Worm (Caenorhabditis elegans) whole organism, young adult: ENCODE results near the gene spp-3.

Experiments used
- F22D6.2 ChIP-seq: sonication (generic microtip); optimal IDR thresholded peaks from 2 replicates; lab custom pipeline; 2016; ENCODE audit warnings: mild to moderate bottlenecking, missing genetic modification characterization, missing compliant biosample characterization
- F52B5.7 ChIP-seq: sonication (generic microtip); optimal IDR thresholded peaks from 2 replicates; lab custom pipeline; 2016; ENCODE audit warnings: mild to moderate bottlenecking, missing genetic modification characterization, missing compliant biosample characterization
- K12H6.12 ChIP-seq: fragments of 200-800 bp; sonication (Bioruptor generic); optimal IDR thresholded peaks from 2 replicates; lab custom pipeline; 2018; ENCODE audit warnings: mild to moderate bottlenecking, missing genetic modification characterization, missing compliant biosample characterization
- T07F8.4 ChIP-seq: sonication (generic microtip); optimal IDR thresholded peaks from 2 replicates; lab custom pipeline; 2016; ENCODE audit warnings: mild to moderate bottlenecking, missing genetic modification characterization, moderate library complexity, missing compliant biosample characterization
- ama-1 ChIP-seq, 3 experiments: fragments of 150-350 bp in 1 of 3; sonication (generic microtip) in 2 of 3; optimal IDR thresholded peaks; 2 replicates each; lab custom pipeline; 2014 to 2018; ENCODE audit warnings: missing biosample characterization in 2 of 3, missing genetic modification characterization in 2 of 3, missing genetic modification reagents in 2 of 3
- cebp-2 ChIP-seq: fragments of 200-800 bp; sonication (Bioruptor generic); IDR thresholded peaks from 2 replicates; pipeline ENCODE4 v1.3.6; 2022; ENCODE audit warnings: missing genetic modification characterization, missing compliant biosample characterization
- ceh-100 ChIP-seq: fragments of 200-800 bp; sonication (Bioruptor generic); IDR thresholded peaks from 2 replicates; pipeline ENCODE4 v1.3.6; 2022; ENCODE audit warnings: missing genetic modification reagents, missing genetic modification characterization, missing compliant biosample characterization
- ceh-27 ChIP-seq: fragments of 200-800 bp; sonication (Bioruptor generic); optimal IDR thresholded peaks from 2 replicates; lab custom pipeline; 2018; ENCODE audit warnings: mild to moderate bottlenecking, missing genetic modification characterization, moderate library complexity, missing compliant biosample characterization
- egrh-3 ChIP-seq: fragments of 200-800 bp; sonication (Bioruptor generic); IDR thresholded peaks from 2 replicates; pipeline ENCODE4 v1.3.6; 2022; ENCODE audit warnings: missing genetic modification reagents, missing genetic modification characterization, missing compliant biosample characterization
- ets-4 ChIP-seq: fragments of 200-800 bp; sonication (Bioruptor generic); optimal IDR thresholded peaks from 2 replicates; lab custom pipeline; 2018; ENCODE audit warnings: mild to moderate bottlenecking, missing genetic modification characterization, missing compliant biosample characterization
- gei-17 ChIP-seq: fragments of 200-800 bp; sonication (Bioruptor generic); optimal IDR thresholded peaks from 2 replicates; lab custom pipeline; 2018; ENCODE audit warnings: mild to moderate bottlenecking, missing genetic modification characterization, missing compliant biosample characterization
- hlh-26 ChIP-seq: fragments of 200-800 bp; sonication (Bioruptor generic); conservative IDR thresholded peaks from 2 replicates; pipeline ENCODE4 v1.3.6; 2022; ENCODE audit warnings: missing genetic modification reagents, missing genetic modification characterization, missing compliant biosample characterization
- hmg-1.2 ChIP-seq: fragments of 200-800 bp; sonication (Bioruptor generic); IDR thresholded peaks from 2 replicates; pipeline ENCODE4 v1.3.6; 2022; ENCODE audit warnings: missing genetic modification reagents, missing genetic modification characterization, missing compliant biosample characterization
- lir-1 ChIP-seq: fragments of 200-800 bp; sonication (Bioruptor generic); conservative IDR thresholded peaks from 2 replicates; pipeline ENCODE4 v1.3.6; 2022; ENCODE audit warnings: missing genetic modification reagents, missing genetic modification characterization, missing compliant biosample characterization
- madf-10 ChIP-seq: sonication (generic microtip); optimal IDR thresholded peaks from 2 replicates; lab custom pipeline; 2016; ENCODE audit warnings: mild to moderate bottlenecking, missing genetic modification characterization, missing compliant biosample characterization
- nhr-90 ChIP-seq: sonication (generic microtip); optimal IDR thresholded peaks from 2 replicates; lab custom pipeline; 2016; ENCODE audit warnings: missing genotype, mild to moderate bottlenecking, missing genetic modification characterization, missing compliant biosample characterization
- repo-1 ChIP-seq: sonication (generic microtip); optimal IDR thresholded peaks from 2 replicates; lab custom pipeline; 2017; ENCODE audit warnings: mild to moderate bottlenecking, missing genetic modification characterization, missing compliant biosample characterization
- tbp1 ChIP-seq: fragments of 200-800 bp; sonication (Bioruptor generic); optimal IDR thresholded peaks from 2 replicates; lab custom pipeline; 2018; ENCODE audit warnings: mild to moderate bottlenecking, missing genetic modification characterization, missing compliant biosample characterization
- zfh-2 ChIP-seq: fragments of 200-800 bp; sonication (Bioruptor generic); conservative IDR thresholded peaks from 2 replicates; pipeline ENCODE4 v1.3.6; 2022; ENCODE audit warnings: missing genetic modification reagents, missing genetic modification characterization, missing compliant biosample characterization
- ztf-28 ChIP-seq: fragments of 200-800 bp; sonication (Bioruptor generic); IDR thresholded peaks from 2 replicates; pipeline ENCODE4 v1.3.6; 2022; ENCODE audit warnings: missing genetic modification reagents, missing genetic modification characterization, missing compliant biosample characterization
- ztf-3 ChIP-seq: fragments of 200-800 bp; sonication (Bioruptor generic); optimal IDR thresholded peaks from 2 replicates; lab custom pipeline; 2018; ENCODE audit warnings: mild to moderate bottlenecking, missing genetic modification characterization, missing compliant biosample characterization

The spp-3 gene

DNA sequence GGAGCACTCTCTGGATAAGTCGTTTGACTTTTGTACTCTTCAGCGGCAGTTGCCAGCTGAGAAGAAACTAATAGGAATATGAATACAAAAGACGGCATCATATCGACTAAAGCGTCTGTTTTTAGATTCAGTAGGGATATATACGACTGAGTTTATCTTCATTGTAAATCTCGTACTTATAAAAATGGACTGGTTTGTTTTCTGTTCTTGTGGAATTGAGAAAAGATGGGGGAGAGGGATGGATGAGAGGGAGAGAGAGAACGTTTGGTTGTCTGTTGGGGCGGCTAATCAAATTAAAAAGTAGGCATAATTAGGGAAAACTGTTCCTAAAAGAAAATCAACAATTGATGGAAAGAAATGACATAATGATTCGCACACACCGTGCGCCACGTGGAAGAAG, 45.8 kb downstream of the spp-3 start, which contains the start of gene grd-7:
Gene grd-7 (minus strand): TSS at position 101 of the 400 bp plus-strand sequence.
- no peak for TF ChIP-seq ceh-27
- no peak for TF ChIP-seq F52B5.7
- no peak for TF ChIP-seq ama-1 (optimal IDR thresholded peaks at IDR 0.05; lab: Kevin White, UChicago)
- no peak for TF ChIP-seq ama-1 (GFP tag; optimal IDR thresholded peaks at IDR 0.05; lab: Kevin White, UChicago)
- TF ChIP-seq hlh-26, result no peak
- no peak for TF ChIP-seq repo-1 (tag; lab: Kevin White, UChicago)
- TF ChIP-seq ztf-28, result no peak
- TF ChIP-seq gei-17 (GFP tag; lab: Kevin White, UChicago), result no peak
- TF ChIP-seq ets-4 (GFP tag; lab: Kevin White, UChicago), result no peak
- no peak for TF ChIP-seq lir-1 (GFP tag; lab: Robert Waterston, UW)
- TF ChIP-seq ztf-3 (GFP tag; lab: Kevin White, UChicago), result no peak
- TF ChIP-seq tbp1 (GFP tag; lab: Kevin White, UChicago), result no peak
- TF ChIP-seq hmg-1.2 (GFP tag; lab: Robert Waterston, UW), result no peak
- TF ChIP-seq ceh-100 (GFP tag; lab: Robert Waterston, UW), result no peak
- no peak for TF ChIP-seq F22D6.2 (tag; lab: Kevin White, UChicago)
- TF ChIP-seq madf-10 (tag; lab: Kevin White, UChicago), result no peak
- TF ChIP-seq, all 124 proteins: peak for 0

DNA sequence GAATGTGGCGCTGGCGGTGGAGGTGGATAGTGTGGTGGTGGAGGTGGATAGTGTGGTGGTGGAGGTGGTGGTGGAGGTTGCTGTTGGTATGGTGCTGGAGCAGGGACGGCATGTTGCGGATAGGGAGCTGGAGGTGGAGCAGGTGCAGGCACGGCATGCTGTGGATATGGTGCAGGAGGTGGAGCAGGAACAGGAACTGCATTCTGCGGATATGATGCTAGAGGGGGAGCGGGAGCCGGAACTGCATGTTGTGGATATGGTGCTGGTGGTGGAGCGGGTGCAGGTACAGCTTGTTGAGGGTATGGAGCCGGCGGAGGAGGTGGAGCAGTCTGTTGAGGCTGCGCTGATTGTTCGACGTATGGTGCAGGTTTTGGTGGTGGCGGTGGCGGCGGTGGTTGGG, 46.2 kb downstream of the spp-3 start:
- TF ChIP-seq K12H6.12 (tag; lab: Kevin White, UChicago) (no peak), cebp-2 (GFP tag; lab: Robert Waterston, UW) (0 out of 2 replicates have a peak, but pooled peaks have one; percentile 24), egrh-3 (GFP tag; lab: Robert Waterston, UW) (peak; percentile 79), nhr-90 (tag; lab: Kevin White, UChicago) (no peak), zfh-2 (peak; percentile 89)
- TF ChIP-seq, all 124 proteins: peak for 3

DNA sequence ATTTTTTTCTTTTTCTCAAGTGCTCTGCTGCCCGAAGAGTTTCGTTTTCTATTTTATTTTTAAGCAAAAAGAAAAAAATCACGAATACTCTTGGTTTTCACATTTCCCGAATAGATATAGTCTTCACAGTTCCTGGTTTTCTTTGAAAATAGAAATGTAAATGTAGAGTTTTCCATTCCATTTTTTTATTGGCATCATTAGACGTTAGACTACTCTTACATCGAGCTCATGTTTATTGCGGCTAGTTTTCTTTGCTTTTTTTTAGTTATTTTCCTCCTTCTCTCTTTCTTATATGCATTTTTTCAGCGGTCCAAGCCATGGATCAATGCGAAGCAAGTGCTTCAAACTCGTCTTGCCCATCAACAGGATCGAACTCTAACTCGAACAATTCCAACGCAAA, 49.8 kb downstream of the spp-3 start, which contains the start of gene F46H5.2:
Gene F46H5.2 (plus strand): TSS at position 301 of the 400 bp plus-strand sequence.
- peak; percentile 1; the same call in 1 of the 2 replicates for TF ChIP-seq zfh-2
- TF ChIP-seq T07F8.4 (tag; lab: Kevin White, UChicago), result no peak
